Worm (Caenorhabditis elegans): ENCODE results near the gene C39B10.1.

DNA sequence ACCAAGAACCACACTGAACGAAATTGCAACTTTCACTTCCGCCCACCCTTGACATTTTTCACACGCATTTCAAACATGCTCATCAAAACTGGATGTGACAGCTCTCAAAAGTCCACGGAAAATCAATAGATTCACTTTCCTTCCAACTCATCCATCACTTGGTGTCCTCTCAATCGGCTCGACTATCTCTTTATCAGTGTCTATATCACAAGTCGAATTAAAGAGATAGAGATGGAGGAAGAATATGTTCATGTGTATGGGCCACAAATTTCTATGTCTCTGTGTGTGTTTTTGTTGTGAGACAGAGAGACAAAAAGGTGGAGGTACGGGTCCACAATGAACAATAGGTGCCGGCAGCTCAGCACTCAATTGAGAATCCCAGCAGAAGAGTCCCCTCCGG, 52.9 kb downstream of the C39B10.1 start:
- no peak for TF ChIP-seq nhr-76 (tag; optimal IDR thresholded peaks at IDR 0.05)
- TF ChIP-seq sea-2 (GFP tag; optimal IDR thresholded peaks at IDR 0.05), result no peak
- no peak for TF ChIP-seq snpc-4 (tag; optimal IDR thresholded peaks at IDR 0.05)
- TF ChIP-seq nhr-77 (tag; optimal IDR thresholded peaks at IDR 0.05), result no peak
- no peak for TF ChIP-seq ztf-4 (tag; optimal IDR thresholded peaks at IDR 0.05)
- no peak for TF ChIP-seq unc-39 (tag; optimal IDR thresholded peaks at IDR 0.05)
- TF ChIP-seq lin-39 (tag; optimal IDR thresholded peaks at IDR 0.05), result no peak
- no peak for TF ChIP-seq daf-12 (tag; optimal IDR thresholded peaks at IDR 0.05)
- TF ChIP-seq elt-2 (tag; optimal IDR thresholded peaks at IDR 0.05), result no peak
- TF ChIP-seq nhr-11 (tag; optimal IDR thresholded peaks at IDR 0.05), result no peak
- no peak for TF ChIP-seq unc-62 (GFP tag; optimal IDR thresholded peaks at IDR 0.05)
- no peak for TF ChIP-seq nhr-43 (tag; optimal IDR thresholded peaks at IDR 0.05; ENCODE audit: poor library complexity, severe bottlenecking)
- TF ChIP-seq fkh-2 (tag; optimal IDR thresholded peaks at IDR 0.05), result no peak
